Worm (Caenorhabditis elegans) whole organism, L4 larva: ENCODE data around the gene dpy-8.

Source experiments
- D1046.2 ChIP-seq: fragments of 200-800 bp; sonication (Bioruptor generic); IDR thresholded peaks from 2 replicates; pipeline ENCODE4 v1.3.6; 2022; ENCODE audit warnings: missing genetic modification characterization, missing compliant biosample characterization
- F26F4.8 ChIP-seq: fragments of 200-800 bp; sonication (Bioruptor generic); conservative IDR thresholded peaks from 2 replicates; pipeline ENCODE4 v1.3.6; 2022; ENCODE audit warnings: missing genetic modification characterization, missing compliant biosample characterization
- F44E2.7 ChIP-seq: fragments of 200-800 bp; sonication (Bioruptor generic); IDR thresholded peaks from 2 replicates; pipeline ENCODE4 v2.1.2; 2022; ENCODE audit warnings: missing genetic modification characterization, missing compliant biosample characterization
- F49E8.2 ChIP-seq: sonication (generic microtip); optimal IDR thresholded peaks from 2 replicates; lab custom pipeline; 2016; ENCODE audit warnings: missing compliant biosample characterization, mild to moderate bottlenecking, missing genetic modification characterization, borderline replicate concordance
- R02D3.7 ChIP-seq: fragments of 150-350 bp; sonication (generic microtip); optimal IDR thresholded peaks from 3 replicates; lab custom pipeline; 2014; ENCODE audit warnings: missing biosample characterization, missing genetic modification characterization
- T20F7.1 ChIP-seq: fragments of 200-800 bp; sonication (Bioruptor generic); optimal IDR thresholded peaks from 2 replicates; lab custom pipeline; 2018; ENCODE audit warnings: mild to moderate bottlenecking, missing genetic modification characterization, missing compliant biosample characterization
- Y48G9A.11 ChIP-seq: fragments of 200-800 bp; sonication (Bioruptor generic); IDR thresholded peaks from 2 replicates; pipeline ENCODE4 v1.3.6; 2022; ENCODE audit warnings: missing genetic modification reagents, missing genetic modification characterization, missing compliant biosample characterization
- ZK546.5 ChIP-seq, 2 experiments: sonication (generic microtip); optimal IDR thresholded peaks; 2 replicates each; lab custom pipeline; 2017; ENCODE audit warnings: missing biosample characterization in 2 of 2, missing genetic modification characterization in 2 of 2
- arid-1 ChIP-seq: fragments of 200-800 bp; sonication (Bioruptor generic); conservative IDR thresholded peaks from 2 replicates; pipeline ENCODE4 v1.3.6; 2022; ENCODE audit warnings: missing genetic modification reagents, missing genetic modification characterization, missing compliant biosample characterization
- attf-4 ChIP-seq: sonication (generic microtip); optimal IDR thresholded peaks from 3 replicates; lab custom pipeline; 2017; ENCODE audit warnings: missing biosample characterization, missing genetic modification characterization
- ceh-20 ChIP-seq: fragments of 200-800 bp; sonication (Bioruptor generic); IDR thresholded peaks from 2 replicates; pipeline ENCODE4 v1.3.6; 2022; ENCODE audit warnings: missing genetic modification reagents, missing genetic modification characterization, missing compliant biosample characterization
- daf-19 ChIP-seq: fragments of 200-800 bp; sonication (Bioruptor generic); conservative IDR thresholded peaks from 2 replicates; pipeline ENCODE4 v1.3.6; 2022; ENCODE audit warnings: missing genetic modification characterization, missing compliant biosample characterization
- daf-8 ChIP-seq: fragments of 200-800 bp; sonication (Bioruptor generic); IDR thresholded peaks from 2 replicates; pipeline ENCODE4 v1.3.6; 2022; ENCODE audit warnings: missing genetic modification characterization, missing compliant biosample characterization
- dmd-6 ChIP-seq: fragments of 200-800 bp; sonication (Bioruptor generic); IDR thresholded peaks from 2 replicates; pipeline ENCODE4 v1.3.6; 2022; ENCODE audit warnings: missing genetic modification reagents, missing genetic modification characterization, missing compliant biosample characterization
- dmd-8 ChIP-seq: fragments of 200-800 bp; sonication (Bioruptor generic); IDR thresholded peaks from 2 replicates; pipeline ENCODE4 v1.3.6; 2022; ENCODE audit warnings: missing genetic modification characterization, missing compliant biosample characterization
- egl-27 ChIP-seq: sonication (generic microtip); optimal IDR thresholded peaks from 3 replicates; lab custom pipeline; 2017; ENCODE audit warnings: missing biosample characterization, missing genetic modification reagents, missing genetic modification characterization
- fos-1 ChIP-seq: fragments of 150-350 bp; optimal IDR thresholded peaks from 2 replicates; lab custom pipeline; 2014; ENCODE audit warnings: missing biosample characterization, missing genetic modification characterization
- gei-8 ChIP-seq: fragments of 200-800 bp; sonication (Bioruptor generic); optimal IDR thresholded peaks from 2 replicates; lab custom pipeline; 2018; ENCODE audit warnings: mild to moderate bottlenecking, missing genetic modification characterization, missing compliant biosample characterization
- hif-1 ChIP-seq, 2 experiments: sonication (generic microtip); optimal IDR thresholded peaks; 2 replicates each; lab custom pipeline; 2016 to 2017; ENCODE audit warnings: missing compliant biosample characterization in 2 of 2, missing genetic modification characterization in 2 of 2, missing genetic modification reagents in 2 of 2, missing genotype in 2 of 2, mild to moderate bottlenecking in 1 of 2
- hlh-11 ChIP-seq: fragments of 200-800 bp; sonication (Bioruptor generic); optimal IDR thresholded peaks from 2 replicates; lab custom pipeline; 2018; ENCODE audit warnings: mild to moderate bottlenecking, missing genetic modification characterization, missing compliant biosample characterization
- hlh-30 ChIP-seq: sonication (generic microtip); optimal IDR thresholded peaks from 2 replicates; lab custom pipeline; 2017; ENCODE audit warnings: antibody characterized with exemption, mild to moderate bottlenecking, missing genetic modification characterization, missing compliant biosample characterization; ENCODE audit not compliant: insufficient read depth
- hmg-1.1 ChIP-seq: fragments of 200-800 bp; sonication (Bioruptor generic); IDR thresholded peaks from 2 replicates; pipeline ENCODE4 v1.3.6; 2022; ENCODE audit warnings: missing genetic modification reagents, missing genetic modification characterization, missing compliant biosample characterization
- lim-7 ChIP-seq: fragments of 200-800 bp; sonication (Bioruptor generic); IDR thresholded peaks from 2 replicates; pipeline ENCODE4 v1.3.6; 2022; ENCODE audit warnings: missing genetic modification characterization, missing compliant biosample characterization
- lin-1 ChIP-seq: fragments of 200-800 bp; sonication (Bioruptor generic); IDR thresholded peaks from 2 replicates; pipeline ENCODE4 v1.3.6; 2022; ENCODE audit warnings: missing genetic modification reagents, missing genetic modification characterization, missing compliant biosample characterization
- lin-29 ChIP-seq: fragments of 200-800 bp; sonication (Bioruptor generic); IDR thresholded peaks from 2 replicates; pipeline ENCODE4 v1.3.6; 2022; ENCODE audit warnings: missing genetic modification reagents, missing genetic modification characterization, missing compliant biosample characterization
- madf-5 ChIP-seq, 2 experiments: fragments of 200-800 bp; sonication (Bioruptor generic); IDR thresholded peaks; 2 replicates each; pipeline ENCODE4 v1.3.6; 2022; ENCODE audit warnings: missing compliant biosample characterization in 2 of 2, missing genetic modification characterization in 2 of 2
- mdl-1 ChIP-seq, 2 experiments: fragments of 150-350 bp in 1 of 2; sonication (generic microtip) in 1 of 2; optimal IDR thresholded peaks; 2 replicates each; lab custom pipeline; 2014 to 2017; ENCODE audit warnings: missing biosample characterization in 2 of 2, missing genetic modification characterization in 2 of 2
- mdt-29 ChIP-seq: fragments of 200-800 bp; sonication (Bioruptor generic); IDR thresholded peaks from 2 replicates; pipeline ENCODE4 v1.3.6; 2022; ENCODE audit warnings: missing genetic modification reagents, missing genetic modification characterization, missing compliant biosample characterization
- mep-1 ChIP-seq: fragments of 150-350 bp; sonication (generic microtip); optimal IDR thresholded peaks from 3 replicates; lab custom pipeline; 2014; ENCODE audit warnings: missing biosample characterization, missing genetic modification characterization
- mes-2 ChIP-seq: sonication (generic microtip); optimal IDR thresholded peaks from 2 replicates; lab custom pipeline; 2016; ENCODE audit warnings: missing genotype, mild to moderate bottlenecking, missing genetic modification characterization, missing compliant biosample characterization; ENCODE audit not compliant: poor library complexity, severe bottlenecking
- mxl-2 ChIP-seq: fragments of 200-800 bp; sonication (Bioruptor generic); conservative IDR thresholded peaks from 2 replicates; pipeline ENCODE4 v1.3.6; 2022; ENCODE audit warnings: missing genetic modification reagents, missing genetic modification characterization, missing compliant biosample characterization
- mxl-3 ChIP-seq: fragments of 200-800 bp; sonication (Bioruptor generic); optimal IDR thresholded peaks from 2 replicates; lab custom pipeline; 2018; ENCODE audit warnings: mild to moderate bottlenecking, missing genetic modification characterization, missing compliant biosample characterization
- nhr-10 ChIP-seq: fragments of 150-350 bp; optimal IDR thresholded peaks from 2 replicates; lab custom pipeline; 2014; ENCODE audit warnings: missing biosample characterization, missing genetic modification characterization
- nhr-237 ChIP-seq: sonication (generic microtip); optimal IDR thresholded peaks from 2 replicates; lab custom pipeline; 2017; ENCODE audit warnings: missing biosample characterization, missing genetic modification characterization
- nhr-41 ChIP-seq: fragments of 200-800 bp; sonication (Bioruptor generic); IDR thresholded peaks from 2 replicates; pipeline ENCODE4 v1.3.6; 2022; ENCODE audit warnings: missing genetic modification reagents, missing genetic modification characterization, missing compliant biosample characterization
- nhr-42 ChIP-seq: fragments of 200-800 bp; sonication (Bioruptor generic); IDR thresholded peaks from 2 replicates; pipeline ENCODE4 v1.3.6; 2022; ENCODE audit warnings: missing genetic modification characterization, missing compliant biosample characterization
- nhr-76 ChIP-seq: fragments of 150-350 bp; optimal IDR thresholded peaks from 2 replicates; lab custom pipeline; 2014; ENCODE audit warnings: missing biosample characterization, missing genetic modification characterization
- php-3 ChIP-seq: fragments of 200-800 bp; sonication (Bioruptor generic); IDR thresholded peaks from 2 replicates; pipeline ENCODE4 v1.3.6; 2022; ENCODE audit warnings: missing genetic modification reagents, missing genetic modification characterization, missing compliant biosample characterization
- pqm-1 ChIP-seq: sonication (generic microtip); optimal IDR thresholded peaks from 2 replicates; lab custom pipeline; 2017; ENCODE audit warnings: missing biosample characterization, missing genetic modification characterization
- rbr-2 ChIP-seq: sonication (generic microtip); optimal IDR thresholded peaks from 2 replicates; lab custom pipeline; 2016; ENCODE audit warnings: missing genotype, missing genetic modification characterization, missing compliant biosample characterization
- saeg-2 ChIP-seq: fragments of 200-800 bp; sonication (Bioruptor generic); IDR thresholded peaks from 2 replicates; pipeline ENCODE4 v1.3.6; 2022; ENCODE audit warnings: missing genetic modification reagents, missing genetic modification characterization, missing compliant biosample characterization
- skn-1 ChIP-seq: fragments of 150-350 bp; optimal IDR thresholded peaks from 2 replicates; lab custom pipeline; 2014; ENCODE audit warnings: missing biosample characterization, missing genetic modification characterization
- snpc-4 ChIP-seq: fragments of 150-350 bp; optimal IDR thresholded peaks from 2 replicates; lab custom pipeline; 2014; ENCODE audit warnings: missing biosample characterization, missing genetic modification characterization
- spr-1 ChIP-seq: sonication (generic microtip); optimal IDR thresholded peaks from 2 replicates; lab custom pipeline; 2016; ENCODE audit warnings: mild to moderate bottlenecking, missing genetic modification characterization, missing compliant biosample characterization
- spr-3 ChIP-seq: fragments of 200-800 bp; sonication (Bioruptor generic); optimal IDR thresholded peaks from 2 replicates; lab custom pipeline; 2018; ENCODE audit warnings: mild to moderate bottlenecking, missing genetic modification characterization, missing compliant biosample characterization
- tag-97 ChIP-seq: fragments of 200-800 bp; sonication (Bioruptor generic); IDR thresholded peaks from 2 replicates; pipeline ENCODE4 v1.3.6; 2022; ENCODE audit warnings: missing genetic modification characterization, missing compliant biosample characterization
- unc-62 ChIP-seq, 3 experiments: fragments of 150-350 bp in 1 of 3; sonication (generic microtip); optimal IDR thresholded peaks in 2 of 3; peaks in 1 of 3; 1 replicate in 1 of 3; 2 replicates in 2 of 3; lab custom pipeline; 2014 to 2017; ENCODE audit warnings: missing biosample characterization in 3 of 3, missing genetic modification characterization in 3 of 3, missing genetic modification reagents in 3 of 3, missing genotype in 1 of 3
- zag-1 ChIP-seq: fragments of 150-350 bp; optimal IDR thresholded peaks from 2 replicates; lab custom pipeline; 2014; ENCODE audit warnings: missing biosample characterization, missing genetic modification characterization
- zfp-3 ChIP-seq: fragments of 200-800 bp; sonication (Bioruptor generic); conservative IDR thresholded peaks from 2 replicates; pipeline ENCODE4 v1.3.6; 2022; ENCODE audit warnings: missing genetic modification reagents, missing genetic modification characterization, missing compliant biosample characterization
- zip-2 ChIP-seq: fragments of 150-350 bp; optimal IDR thresholded peaks from 2 replicates; lab custom pipeline; 2014; ENCODE audit warnings: missing biosample characterization, missing genetic modification characterization

Gene dpy-8

ce11 chrX:5142403-5142802 is 7.9 kb downstream of the dpy-8 start:
- TF ChIP-seq mdt-29 (GFP tag; lab: Robert Waterston, UW), result no peak
- TF ChIP-seq snpc-4 (tag; lab: Kevin White, UChicago), result no peak
- TF ChIP-seq mdl-1 (tag; optimal IDR thresholded peaks at IDR 0.05; lab: Kevin White, UChicago), result no peak
- no peak for TF ChIP-seq spr-3 (GFP tag; lab: Kevin White, UChicago)
- no peak for TF ChIP-seq zip-2 (tag; lab: Kevin White, UChicago)
- no peak for TF ChIP-seq egl-27 (tag; lab: Kevin White, UChicago)
- no peak for TF ChIP-seq pqm-1 (tag; lab: Kevin White, UChicago)

- no peak for TF ChIP-seq lin-29 (GFP tag; lab: Robert Waterston, UW)
- no peak for TF ChIP-seq attf-4 (tag; lab: Kevin White, UChicago)
- no peak for TF ChIP-seq nhr-42
- TF ChIP-seq mdt-29 (GFP tag; lab: Robert Waterston, UW), result no peak
- no peak for TF ChIP-seq T20F7.1 (GFP tag; lab: Kevin White, UChicago)
- no peak for TF ChIP-seq R02D3.7
- TF ChIP-seq F26F4.8 (GFP tag; lab: Robert Waterston, UW), result no peak
- TF ChIP-seq mdl-1 (tag; optimal IDR thresholded peaks at IDR 0.05; lab: Kevin White, UChicago), result no peak
- no peak for TF ChIP-seq nhr-76
- no peak for TF ChIP-seq F44E2.7 (GFP tag; lab: Robert Waterston, UW)
- no peak for TF ChIP-seq ZK546.5 (tag; optimal IDR thresholded peaks at IDR 0.05; lab: Kevin White, UChicago)
- TF ChIP-seq zfp-3 (GFP tag; lab: Robert Waterston, UW), result no peak
- peak; percentile 50 for TF ChIP-seq hlh-11 (tag; lab: Kevin White, UChicago)
- TF ChIP-seq unc-62 (GFP tag; optimal IDR thresholded peaks at IDR 0.05 in 1 of 2; lab: Kevin White, UChicago), result peak in 1 of 2 experiments; percentile 42
- no peak for TF ChIP-seq unc-62 (tag; optimal IDR thresholded peaks at IDR 0.05; lab: Kevin White, UChicago)
- TF ChIP-seq tag-97 (GFP tag; lab: Robert Waterston, UW), result no peak
- TF ChIP-seq skn-1, result no peak
- no peak for TF ChIP-seq egl-27 (tag; lab: Kevin White, UChicago)
- TF ChIP-seq lin-1, result no peak
- TF ChIP-seq rbr-2 (tag; lab: Kevin White, UChicago), result no peak
- no peak for TF ChIP-seq php-3
- TF ChIP-seq arid-1 (GFP tag; lab: Robert Waterston, UW), result no peak
- no peak for TF ChIP-seq zag-1
- no peak for TF ChIP-seq saeg-2 (GFP tag; lab: Robert Waterston, UW)
- no peak for TF ChIP-seq mxl-2 (GFP tag; lab: Robert Waterston, UW)
- TF ChIP-seq F49E8.2 (tag; lab: Kevin White, UChicago), result no peak
- no peak for TF ChIP-seq Y48G9A.11 (GFP tag; lab: Robert Waterston, UW)
- TF ChIP-seq nhr-237 (tag; lab: Kevin White, UChicago), result no peak
- no peak for TF ChIP-seq ceh-20 (GFP tag; lab: Robert Waterston, UW)
- TF ChIP-seq daf-19 (GFP tag; lab: Robert Waterston, UW), result no peak
- TF ChIP-seq mep-1 (tag; lab: Kevin White, UChicago), result peak; percentile 37
- TF ChIP-seq hif-1 (tag; optimal IDR thresholded peaks at IDR 0.05; lab: Kevin White, UChicago), result peak in 1 of 2 experiments; percentile 17
- TF ChIP-seq hmg-1.1 (GFP tag; lab: Robert Waterston, UW), result peak; percentile 80
- TF ChIP-seq nhr-10 (tag; lab: Kevin White, UChicago), result no peak
- TF ChIP-seq fos-1, result no peak
- no peak for TF ChIP-seq dmd-8 (GFP tag; lab: Robert Waterston, UW)
- TF ChIP-seq hlh-30 (tag; lab: Kevin White, UChicago), result peak; percentile 11
- TF ChIP-seq mes-2 (tag; lab: Kevin White, UChicago), result no peak
- no peak for TF ChIP-seq gei-8 (GFP tag; lab: Kevin White, UChicago)
- no peak for TF ChIP-seq nhr-41 (GFP tag; lab: Robert Waterston, UW)
- no peak for TF ChIP-seq madf-5 (GFP tag; IDR thresholded peaks at IDR 0.05; lab: Robert Waterston, UW)
- TF ChIP-seq D1046.2 (GFP tag; lab: Robert Waterston, UW), result no peak
- TF ChIP-seq dmd-6, result no peak
- TF ChIP-seq lim-7, result no peak
- TF ChIP-seq mxl-3 (GFP tag; lab: Kevin White, UChicago), result no peak
- TF ChIP-seq spr-1 (tag; lab: Kevin White, UChicago), result no peak
- TF ChIP-seq daf-8 (GFP tag; lab: Robert Waterston, UW), result no peak
Measured at ce11 chrX:5140177-5140576, 10.1 kb downstream of the dpy-8 start.
